Fruit fly (Drosophila melanogaster) S2 (cell line): ENCODE data around the gene Ant2.

Experiments used
- CG8478 ChIP-seq: fragments of >200 bp; optimal IDR thresholded peaks from 2 replicates; lab custom pipeline; 2018
- CTCF ChIP-seq, 2 experiments: fragments of >200 bp; optimal IDR thresholded peaks; 2 replicates each; lab custom pipeline; 2018

dm6 chrX:10835631-10836030 is 48.9 kb upstream of the Ant2 start:
- TF ChIP-seq CTCF (optimal IDR thresholded peaks at IDR 0.05; lab: Kevin White, UChicago) = no peak
- TF ChIP-seq CG8478 = no peak
